Fruit fly (Drosophila melanogaster) whole organism, embryonic: Measurements from ENCODE around the gene mask.

Experiments
- ATbp ChIP-seq: fragments of 200-800 bp; sonication (Bioruptor generic); optimal IDR thresholded peaks from 2 replicates; lab custom pipeline; 2017; ENCODE audit warnings: missing biosample characterization, mild to moderate bottlenecking, missing genetic modification characterization, missing genetic modification reagents
- Blimp-1 ChIP-seq: fragments of 200-800 bp; sonication (Bioruptor generic); optimal IDR thresholded peaks from 3 replicates; lab custom pipeline; 2018; ENCODE audit warnings: missing biosample characterization, missing genetic modification characterization, mild to moderate bottlenecking, moderate library complexity, missing genetic modification reagents
- CG10565 ChIP-seq: fragments of 200-800 bp; sonication (Bioruptor generic); optimal IDR thresholded peaks from 3 replicates; lab custom pipeline; 2016; ENCODE audit warnings: missing biosample characterization, mild to moderate bottlenecking, missing genetic modification characterization
- CG11085 ChIP-seq: fragments of 200-800 bp; sonication (Bioruptor generic); IDR thresholded peaks from 2 replicates; pipeline ENCODE4 v1.3.6; 2022; ENCODE audit warnings: missing biosample characterization, missing genetic modification characterization
- CG11247 ChIP-seq: fragments of 200-800 bp; sonication (Bioruptor generic); IDR thresholded peaks from 2 replicates; pipeline ENCODE4 v1.3.6; 2022; ENCODE audit warnings: missing biosample characterization, missing genetic modification characterization
- CG13123 ChIP-seq: fragments of 200-800 bp; sonication (Bioruptor generic); optimal IDR thresholded peaks from 2 replicates; lab custom pipeline; 2016; ENCODE audit warnings: missing biosample characterization, missing genetic modification characterization
- CG13424 ChIP-seq: fragments of 200-800 bp; sonication (Bioruptor generic); optimal IDR thresholded peaks from 2 replicates; lab custom pipeline; 2019; ENCODE audit warnings: missing biosample characterization, mild to moderate bottlenecking, missing genetic modification characterization, moderate library complexity
- CG13624 ChIP-seq: fragments of 200-800 bp; sonication (Bioruptor generic); optimal IDR thresholded peaks from 2 replicates; lab custom pipeline; 2016; ENCODE audit warnings: missing biosample characterization, missing genetic modification characterization
- CG14710 ChIP-seq: fragments of 200-800 bp; sonication (Bioruptor generic); optimal IDR thresholded peaks from 3 replicates; lab custom pipeline; 2019; ENCODE audit warnings: missing biosample characterization, mild to moderate bottlenecking, missing genetic modification characterization, moderate library complexity
- CG16815 ChIP-seq: fragments of 200-800 bp; sonication (Bioruptor generic); optimal IDR thresholded peaks from 3 replicates; lab custom pipeline; 2017; ENCODE audit warnings: missing biosample characterization, mild to moderate bottlenecking, missing genetic modification characterization
- CG18262 ChIP-seq: fragments of 200-800 bp; optimal IDR thresholded peaks from 3 replicates; lab custom pipeline; 2019; ENCODE audit warnings: missing biosample characterization, mild to moderate bottlenecking, missing genetic modification characterization, moderate library complexity
- CG2678 ChIP-seq: fragments of 200-800 bp; sonication (Bioruptor generic); optimal IDR thresholded peaks from 3 replicates; lab custom pipeline; 2019; ENCODE audit warnings: missing biosample characterization, mild to moderate bottlenecking, missing genetic modification characterization, moderate library complexity
- CG30431 ChIP-seq: fragments of 200-800 bp; sonication (Bioruptor generic); optimal IDR thresholded peaks from 2 replicates; lab custom pipeline; 2017; ENCODE audit warnings: missing biosample characterization, missing genetic modification characterization
- CG31224 ChIP-seq: fragments of 200-800 bp; sonication (Bioruptor generic); IDR thresholded peaks from 2 replicates; pipeline ENCODE4 v1.3.6; 2022; ENCODE audit warnings: missing biosample characterization, missing genetic modification characterization
- CG3163 ChIP-seq: fragments of 200-800 bp; sonication (Bioruptor generic); optimal IDR thresholded peaks from 3 replicates; lab custom pipeline; 2016; ENCODE audit warnings: missing biosample characterization, missing genetic modification characterization
- CG33213 ChIP-seq: fragments of 200-800 bp; sonication (Bioruptor generic); optimal IDR thresholded peaks from 3 replicates; lab custom pipeline; 2016; ENCODE audit warnings: missing biosample characterization, missing genetic modification characterization
- CG5245 ChIP-seq: fragments of 200-800 bp; sonication (Bioruptor generic); optimal IDR thresholded peaks from 3 replicates; lab custom pipeline; 2016; ENCODE audit warnings: missing biosample characterization, missing genetic modification characterization
- CG9215 ChIP-seq: fragments of 200-800 bp; sonication (Bioruptor generic); IDR thresholded peaks from 2 replicates; pipeline ENCODE4 v1.3.6; 2022; ENCODE audit warnings: missing biosample characterization, missing genetic modification characterization
- CrebB ChIP-seq: fragments of 200-800 bp; sonication (Bioruptor generic); optimal IDR thresholded peaks from 3 replicates; lab custom pipeline; 2018; ENCODE audit warnings: missing biosample characterization, mild to moderate bottlenecking, missing genetic modification characterization
- Dip3 ChIP-seq: fragments of 200-800 bp; sonication (Bioruptor generic); optimal IDR thresholded peaks from 3 replicates; lab custom pipeline; 2016; ENCODE audit warnings: missing biosample characterization, missing genetic modification characterization
- E2f1 ChIP-seq: fragments of 200-800 bp; sonication (Bioruptor generic); IDR thresholded peaks from 2 replicates; pipeline ENCODE4 v1.3.6; 2022; ENCODE audit warnings: missing biosample characterization, missing genetic modification characterization
- Ets97D ChIP-seq: fragments of 200-800 bp; sonication (Bioruptor generic); optimal IDR thresholded peaks from 3 replicates; lab custom pipeline; 2016; ENCODE audit warnings: missing biosample characterization, missing genetic modification characterization
- Gug ChIP-seq: fragments of 200-800 bp; sonication (Bioruptor generic); IDR thresholded peaks from 4 replicates; pipeline ENCODE4 v1.3.6; 2022; ENCODE audit warnings: missing biosample characterization, missing genetic modification characterization
- H15 ChIP-seq: fragments of 200-800 bp; sonication (Bioruptor generic); IDR thresholded peaks from 3 replicates; pipeline ENCODE4 v1.3.6; 2022; ENCODE audit warnings: missing biosample characterization, missing genetic modification characterization
- Mad ChIP-seq: fragments of 200-800 bp; sonication (Bioruptor generic); optimal IDR thresholded peaks from 2 replicates; lab custom pipeline; 2016; ENCODE audit warnings: missing biosample characterization, missing genetic modification characterization
- Spps ChIP-seq: fragments of 200-800 bp; sonication (Bioruptor generic); optimal IDR thresholded peaks from 2 replicates; lab custom pipeline; 2018; ENCODE audit warnings: missing biosample characterization, mild to moderate bottlenecking, missing genetic modification characterization
- Vsx1 ChIP-seq: fragments of 200-800 bp; sonication (Bioruptor generic); optimal IDR thresholded peaks from 2 replicates; lab custom pipeline; 2017; ENCODE audit warnings: missing biosample characterization, mild to moderate bottlenecking, missing genetic modification characterization, missing genetic modification reagents
- ab ChIP-seq: fragments of 200-800 bp; sonication (Bioruptor generic); optimal IDR thresholded peaks from 2 replicates; lab custom pipeline; 2016; ENCODE audit warnings: missing biosample characterization, missing genetic modification characterization
- abd-A ChIP-seq: fragments of 200-800 bp; sonication (Bioruptor generic); optimal IDR thresholded peaks from 3 replicates; lab custom pipeline; 2019; ENCODE audit warnings: missing biosample characterization, mild to moderate bottlenecking, missing genetic modification characterization, moderate library complexity
- bsh ChIP-seq, 2 experiments: fragments of 200-800 bp; sonication (Bioruptor generic); optimal IDR thresholded peaks; 2 replicates each; lab custom pipeline; 2017 to 2018; ENCODE audit warnings: mild to moderate bottlenecking in 2 of 2, missing biosample characterization in 2 of 2, missing genetic modification characterization in 2 of 2, moderate library complexity in 1 of 2
- dan ChIP-seq: fragments of 200-800 bp; sonication (Bioruptor generic); IDR thresholded peaks from 2 replicates; pipeline ENCODE4 v1.3.6; 2022; ENCODE audit warnings: missing biosample characterization, missing genetic modification characterization
- dmrt11E ChIP-seq: fragments of 200-800 bp; sonication (Bioruptor generic); optimal IDR thresholded peaks from 3 replicates; lab custom pipeline; 2018; ENCODE audit warnings: missing biosample characterization, mild to moderate bottlenecking, missing genetic modification characterization, moderate library complexity
- dpn ChIP-seq, 2 experiments: fragments of 200-800 bp; sonication (Bioruptor generic); optimal IDR thresholded peaks; 3 replicates each; lab custom pipeline; 2016; ENCODE audit warnings: missing biosample characterization in 2 of 2, missing genetic modification characterization in 2 of 2
- en ChIP-seq: fragments of 200-800 bp; sonication (Bioruptor generic); optimal IDR thresholded peaks from 2 replicates; lab custom pipeline; 2016; ENCODE audit warnings: missing biosample characterization, missing genetic modification characterization
- eve ChIP-seq, 2 experiments: fragments of >200 bp; optimal IDR thresholded peaks; 2 replicates each; lab custom pipeline; 2017; ENCODE audit warnings: missing biosample characterization in 2 of 2, missing genetic modification characterization in 2 of 2
- fd96Cb ChIP-seq: fragments of 200-800 bp; sonication (Bioruptor generic); optimal IDR thresholded peaks from 2 replicates; lab custom pipeline; 2018; ENCODE audit warnings: missing biosample characterization, mild to moderate bottlenecking, missing genetic modification characterization, moderate library complexity
- grn ChIP-seq: fragments of 200-800 bp; sonication (Bioruptor generic); optimal IDR thresholded peaks from 3 replicates; lab custom pipeline; 2017; ENCODE audit warnings: missing biosample characterization, missing genetic modification characterization
- gt ChIP-seq: fragments of 200-800 bp; sonication (Bioruptor generic); IDR thresholded peaks from 2 replicates; pipeline ENCODE4 v1.3.6; 2022; ENCODE audit warnings: missing biosample characterization, missing genetic modification characterization
- her ChIP-seq: fragments of 200-800 bp; sonication (Bioruptor generic); optimal IDR thresholded peaks from 2 replicates; lab custom pipeline; 2016; ENCODE audit warnings: missing biosample characterization, missing genetic modification characterization
- lola ChIP-seq, 3 experiments: fragments of >200 bp in 2 of 3; fragments of 200-800 bp in 1 of 3; sonication (Bioruptor generic) in 1 of 3; optimal IDR thresholded peaks; 2 replicates each; lab custom pipeline; 2017 to 2019; ENCODE audit warnings: missing biosample characterization in 3 of 3, missing genetic modification characterization in 3 of 3, mild to moderate bottlenecking in 1 of 3, moderate library complexity in 1 of 3
- nau ChIP-seq: fragments of 200-800 bp; sonication (Bioruptor generic); optimal IDR thresholded peaks from 3 replicates; lab custom pipeline; 2017; ENCODE audit warnings: missing biosample characterization, mild to moderate bottlenecking, missing genetic modification characterization, missing genetic modification reagents
- onecut ChIP-seq: fragments of 200-800 bp; sonication (Bioruptor generic); IDR thresholded peaks from 2 replicates; pipeline ENCODE4 v1.3.6; 2022; ENCODE audit warnings: missing biosample characterization, missing genetic modification characterization
- sens ChIP-seq: fragments of 200-800 bp; sonication (Bioruptor generic); peaks from one replicate; lab custom pipeline; 2016; ENCODE audit warnings: missing biosample characterization, missing genetic modification characterization
- so ChIP-seq: fragments of 200-800 bp; sonication (Bioruptor generic); IDR thresholded peaks from 3 replicates; pipeline ENCODE4 v1.3.6; 2022; ENCODE audit warnings: missing biosample characterization, missing genetic modification characterization
- sqz ChIP-seq: fragments of 200-800 bp; sonication (Bioruptor generic); optimal IDR thresholded peaks from 3 replicates; lab custom pipeline; 2018; ENCODE audit warnings: missing biosample characterization, mild to moderate bottlenecking, missing genetic modification characterization
- sr ChIP-seq: fragments of 200-800 bp; sonication (Bioruptor generic); IDR thresholded peaks from 3 replicates; pipeline ENCODE4 v1.3.6; 2022; ENCODE audit warnings: missing biosample characterization, missing genetic modification characterization
- tap ChIP-seq: fragments of 200-800 bp; optimal IDR thresholded peaks from 3 replicates; lab custom pipeline; 2019; ENCODE audit warnings: missing biosample characterization, mild to moderate bottlenecking, missing genetic modification characterization, moderate library complexity
- tio ChIP-seq: fragments of 200-800 bp; sonication (Bioruptor generic); optimal IDR thresholded peaks from 2 replicates; lab custom pipeline; 2017; ENCODE audit warnings: missing biosample characterization, missing genetic modification characterization, inconsistent platforms
- toy ChIP-seq: fragments of 200-800 bp; sonication (Bioruptor generic); IDR thresholded peaks from 2 replicates; pipeline ENCODE4 v1.3.6; 2022; ENCODE audit warnings: missing biosample characterization, missing genetic modification characterization
- ttk ChIP-seq: fragments of 200-800 bp; sonication (Bioruptor generic); IDR thresholded peaks from 2 replicates; pipeline ENCODE4 v2.1.2; 2022; ENCODE audit warnings: missing biosample characterization, missing genetic modification characterization
- wek ChIP-seq: fragments of 200-800 bp; sonication (Bioruptor generic); optimal IDR thresholded peaks from 3 replicates; lab custom pipeline; 2018; ENCODE audit warnings: missing biosample characterization, mild to moderate bottlenecking, missing genetic modification characterization, moderate library complexity
- zen ChIP-seq: fragments of 200-800 bp; sonication (Bioruptor generic); optimal IDR thresholded peaks from 3 replicates; lab custom pipeline; 2018; ENCODE audit warnings: missing biosample characterization, mild to moderate bottlenecking, missing genetic modification characterization, moderate library complexity

mask gene

DNA sequence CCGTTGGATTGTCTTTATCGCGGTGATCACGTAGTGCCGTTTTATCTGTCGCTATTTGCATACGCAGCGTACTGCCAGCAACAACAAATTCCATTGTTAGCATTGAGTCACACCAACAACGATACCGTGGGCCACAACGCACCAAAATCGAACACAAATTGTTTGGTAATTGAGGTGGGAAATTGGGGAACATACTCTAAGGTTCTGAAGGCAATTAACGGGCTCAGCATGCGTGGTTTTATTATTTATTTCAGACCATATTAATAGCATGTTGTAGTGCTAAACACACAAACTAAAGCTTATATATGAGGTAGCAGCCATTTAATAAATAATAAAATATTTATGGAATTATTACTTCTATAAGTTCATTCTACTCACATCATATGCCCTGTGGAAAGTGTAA is 68.2 kb downstream of the mask start (continued):
- TF ChIP-seq CG13424 (tag; lab: Kevin White, UChicago) (peak; percentile 8), H15 (GFP tag; lab: Robert Waterston, UW) (no peak), ttk (no peak), CG9215 (GFP tag; lab: Robert Waterston, UW) (no peak), CG30431 (GFP tag; lab: Kevin White, UChicago) (no peak), CG11247 (GFP tag; lab: Robert Waterston, UW) (no peak), CG18262 (tag; lab: Kevin White, UChicago) (peak; percentile 54), CG16815 (GFP tag; lab: Kevin White, UChicago) (peak; percentile 13), eve (GFP tag; optimal IDR thresholded peaks at IDR 0.05; lab: Kevin White, UChicago) (no peak), sens (peak; percentile 86), Blimp-1 (GFP tag; lab: Kevin White, UChicago) (peak; percentile 24), zen (peak; percentile 18), dmrt11E (tag; lab: Kevin White, UChicago) (peak; percentile 57), fd96Cb (tag; lab: Kevin White, UChicago) (peak; percentile 20), Dip3 (GFP tag; lab: Kevin White, UChicago) (no peak), ab (no peak), gt (GFP tag; lab: Robert Waterston, UW) (no peak), ATbp (GFP tag; lab: Kevin White, UChicago) (peak; percentile 39), CrebB (tag; lab: Kevin White, UChicago) (no peak), CG11085 (GFP tag; lab: Robert Waterston, UW) (no peak), her (GFP tag; lab: Kevin White, UChicago) (no peak), CG3163 (GFP tag; lab: Kevin White, UChicago) (no peak), CG5245 (GFP tag; lab: Kevin White, UChicago) (peak; percentile 17), bsh (GFP tag; optimal IDR thresholded peaks at IDR 0.05; lab: Kevin White, UChicago) (peak in 1 of 2 experiments; percentile 60), CG10565 (GFP tag; lab: Kevin White, UChicago) (no peak), Gug (GFP tag; lab: Robert Waterston, UW) (no peak), CG31224 (no peak), Vsx1 (GFP tag; lab: Kevin White, UChicago) (no peak), dan (GFP tag; lab: Robert Waterston, UW) (no peak), Ets97D (GFP tag; lab: Kevin White, UChicago) (no peak), wek (peak; percentile 52), grn (GFP tag; lab: Kevin White, UChicago) (peak; percentile 16), sr (GFP tag; lab: Robert Waterston, UW) (0 out of 3 replicates have a peak, but pooled peaks have one; percentile 19), toy (GFP tag; lab: Robert Waterston, UW) (no peak), Mad (GFP tag; lab: Kevin White, UChicago) (no peak), en (GFP tag; lab: Kevin White, UChicago) (no peak), abd-A (tag; lab: Kevin White, UChicago) (no peak), nau (peak; percentile 24), CG13123 (no peak), so (GFP tag; lab: Robert Waterston, UW) (no peak), tap (tag; lab: Kevin White, UChicago) (no peak), CG2678 (peak; percentile 28), sqz (GFP tag; lab: Kevin White, UChicago) (no peak), onecut (GFP tag; lab: Robert Waterston, UW) (no peak), dpn (GFP tag; optimal IDR thresholded peaks at IDR 0.05; lab: Kevin White, UChicago) (no peak), CG33213 (GFP tag; lab: Kevin White, UChicago) (no peak), Spps (tag; lab: Kevin White, UChicago) (no peak), tio (no peak), lola (GFP tag; optimal IDR thresholded peaks at IDR 0.05; lab: Kevin White, UChicago) (peak in 1 of 3 experiments; percentile 25), CG13624 (GFP tag; lab: Kevin White, UChicago) (peak; percentile 2), CG14710 (tag; lab: Kevin White, UChicago) (peak; percentile 26), E2f1 (0 out of 2 replicates have a peak, but pooled peaks have one; percentile 16)
